Worm (Caenorhabditis elegans) whole organism, mixed stage, embryonic: ENCODE results near the gene F55C12.2.

Experiments used
- cnd-1 ChIP-seq: fragments of 200-800 bp; sonication (Bioruptor generic); optimal IDR thresholded peaks from 2 replicates; lab custom pipeline; 2018; ENCODE audit warnings: mild to moderate bottlenecking, missing genetic modification characterization, missing compliant biosample characterization
- elt-1 ChIP-seq: sonication (generic microtip); optimal IDR thresholded peaks from 2 replicates; lab custom pipeline; 2017; ENCODE audit warnings: missing genetic modification characterization, mild to moderate bottlenecking, missing compliant biosample characterization, antibody characterized with exemption, moderate library complexity, borderline replicate concordance; ENCODE audit not compliant: insufficient read depth
- elt-3 ChIP-seq: fragments of 150-350 bp; optimal IDR thresholded peaks from 2 replicates; lab custom pipeline; 2014; ENCODE audit warnings: missing biosample characterization, missing genetic modification characterization
- lin-13 ChIP-seq: fragments of 150-350 bp; optimal IDR thresholded peaks from 2 replicates; lab custom pipeline; 2014; ENCODE audit warnings: missing biosample characterization, missing genetic modification characterization
- lsy-2 ChIP-seq: fragments of 150-350 bp; optimal IDR thresholded peaks from 2 replicates; lab custom pipeline; 2014; ENCODE audit warnings: missing biosample characterization, missing genetic modification characterization
- nhr-12 ChIP-seq: fragments of 150-350 bp; optimal IDR thresholded peaks from 2 replicates; lab custom pipeline; 2014; ENCODE audit warnings: missing biosample characterization, missing genetic modification characterization
- nhr-237 ChIP-seq: fragments of 150-350 bp; optimal IDR thresholded peaks from 2 replicates; lab custom pipeline; 2014; ENCODE audit warnings: missing biosample characterization, missing genetic modification characterization
- nhr-28 ChIP-seq: fragments of 150-350 bp; optimal IDR thresholded peaks from 2 replicates; lab custom pipeline; 2014; ENCODE audit warnings: missing biosample characterization, missing genetic modification characterization
- pha-4 ChIP-seq: fragments of 150-350 bp; optimal IDR thresholded peaks from 2 replicates; lab custom pipeline; 2018; ENCODE audit warnings: missing biosample characterization, missing genetic modification reagents, missing genetic modification characterization
- snpc-4 ChIP-seq: fragments of 150-350 bp; optimal IDR thresholded peaks from 2 replicates; lab custom pipeline; 2014; ENCODE audit warnings: missing biosample characterization, missing genetic modification characterization
- sptf-1 ChIP-seq: sonication (generic microtip); optimal IDR thresholded peaks from 2 replicates; lab custom pipeline; 2017; ENCODE audit warnings: mild to moderate bottlenecking, missing genetic modification characterization, moderate library complexity, missing compliant biosample characterization
- unc-62 ChIP-seq: fragments of 150-350 bp; optimal IDR thresholded peaks from 2 replicates; lab custom pipeline; 2014; ENCODE audit warnings: missing biosample characterization, missing genetic modification reagents, missing genetic modification characterization
- ztf-11 ChIP-seq: fragments of 150-350 bp; optimal IDR thresholded peaks from 2 replicates; lab custom pipeline; 2014; ENCODE audit warnings: missing biosample characterization, missing genetic modification characterization

- TF ChIP-seq sptf-1 (tag; lab: Kevin White, UChicago) (no peak), elt-3 (tag; lab: Kevin White, UChicago) (no peak), ztf-11 (tag; lab: Kevin White, UChicago) (no peak), nhr-12 (no peak), elt-1 (tag; lab: Kevin White, UChicago) (no peak), nhr-28 (tag; lab: Kevin White, UChicago) (no peak), pha-4 (tag; lab: Kevin White, UChicago) (no peak), nhr-237 (tag; lab: Kevin White, UChicago) (no peak), unc-62 (no peak), lin-13 (tag; lab: Kevin White, UChicago) (no peak), lsy-2 (tag; lab: Kevin White, UChicago) (no peak), cnd-1 (tag; lab: Kevin White, UChicago) (no peak), snpc-4 (no peak)
These were observed 30.4 kb upstream of the F55C12.2 start for ce11 chrII:5846181-5846580.
